Worm (Caenorhabditis elegans): ENCODE results near the gene F56A11.6.

DNA sequence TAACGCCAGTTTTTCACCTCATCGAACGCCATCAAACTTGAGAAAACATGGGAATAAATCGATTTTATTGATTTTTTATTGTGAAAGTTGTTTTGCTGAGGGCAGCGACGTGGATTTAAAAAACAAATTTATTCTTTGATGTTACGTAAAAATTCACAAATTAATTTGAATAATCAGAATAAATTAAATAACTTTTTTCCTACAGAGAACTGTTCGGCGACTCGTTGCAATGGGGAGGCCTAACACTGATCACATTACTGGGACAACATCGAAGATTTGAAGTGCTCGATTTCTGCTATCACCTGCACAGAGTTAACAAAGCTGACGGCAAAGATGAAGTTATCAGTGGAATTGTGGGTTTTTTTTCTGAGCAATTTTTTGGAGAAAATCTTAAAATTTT, at the start of gene F56A11.6:
- TF ChIP-seq ceh-13 (GFP tag; optimal IDR thresholded peaks at IDR 0.05) (no peak), ama-1 (optimal IDR thresholded peaks at IDR 0.05) (no peak), tbx-11 (GFP tag; IDR thresholded peaks at IDR 0.05) (no peak), flt-1 (GFP tag; IDR thresholded peaks at IDR 0.05) (no peak), tra-4 (tag; optimal IDR thresholded peaks at IDR 0.05) (no peak), aly-1 (tag; optimal IDR thresholded peaks at IDR 0.05) (no peak), ets-7 (tag; optimal IDR thresholded peaks at IDR 0.05) (no peak), F13C5.2 (tag; optimal IDR thresholded peaks at IDR 0.05) (no peak)

All from whole organism, early embryonic.